Fruit fly (Drosophila melanogaster) whole organism, embryonic: ENCODE measurements around the gene CG6972.

Experiments used
- Adf1 ChIP-seq: fragments of 200-800 bp; sonication (Bioruptor generic); IDR thresholded peaks from 2 replicates; pipeline ENCODE4 v1.3.6; 2022; ENCODE audit warnings: missing biosample characterization, missing genetic modification characterization
- CG1024 ChIP-seq: fragments of 200-800 bp; sonication (Bioruptor generic); IDR thresholded peaks from 2 replicates; pipeline ENCODE4 v1.3.6; 2022; ENCODE audit warnings: missing biosample characterization, missing genetic modification characterization
- CG10565 ChIP-seq: fragments of 200-800 bp; sonication (Bioruptor generic); optimal IDR thresholded peaks from 3 replicates; lab custom pipeline; 2016; ENCODE audit warnings: missing biosample characterization, mild to moderate bottlenecking, missing genetic modification characterization
- CG12219 ChIP-seq: fragments of 200-800 bp; sonication (Bioruptor generic); optimal IDR thresholded peaks from 3 replicates; lab custom pipeline; 2018; ENCODE audit warnings: missing biosample characterization, mild to moderate bottlenecking, missing genetic modification characterization
- CG12236 ChIP-seq: fragments of 200-800 bp; sonication (Bioruptor generic); optimal IDR thresholded peaks from 2 replicates; lab custom pipeline; 2016; ENCODE audit warnings: missing biosample characterization, missing genetic modification characterization
- CG12299 ChIP-seq: fragments of 200-800 bp; sonication (Bioruptor generic); optimal IDR thresholded peaks from 2 replicates; lab custom pipeline; 2018; ENCODE audit warnings: missing biosample characterization, mild to moderate bottlenecking, missing genetic modification characterization
- CG17829 ChIP-seq: fragments of 200-800 bp; optimal IDR thresholded peaks from 2 replicates; lab custom pipeline; 2019; ENCODE audit warnings: missing biosample characterization, mild to moderate bottlenecking, missing genetic modification characterization, moderate library complexity
- CG18262 ChIP-seq: fragments of 200-800 bp; optimal IDR thresholded peaks from 3 replicates; lab custom pipeline; 2019; ENCODE audit warnings: missing biosample characterization, mild to moderate bottlenecking, missing genetic modification characterization, moderate library complexity
- CG18476 ChIP-seq: fragments of 200-800 bp; sonication (Bioruptor generic); optimal IDR thresholded peaks from 2 replicates; lab custom pipeline; 2016; ENCODE audit warnings: missing biosample characterization, mild to moderate bottlenecking, missing genetic modification characterization
- CG32532 ChIP-seq: fragments of 200-800 bp; sonication (Bioruptor generic); IDR thresholded peaks from 2 replicates; pipeline ENCODE4 v1.3.6; 2022; ENCODE audit warnings: missing biosample characterization, missing genetic modification characterization
- CG7987 ChIP-seq: fragments of 200-800 bp; sonication (Bioruptor generic); optimal IDR thresholded peaks from 2 replicates; lab custom pipeline; 2018; ENCODE audit warnings: missing biosample characterization, mild to moderate bottlenecking, missing genetic modification characterization, moderate library complexity
- CG8290 ChIP-seq, 3 experiments: fragments of 200-800 bp; sonication (Bioruptor generic); optimal IDR thresholded peaks; 2 replicates each; lab custom pipeline; 2016 to 2019; ENCODE audit warnings: missing biosample characterization in 3 of 3, missing genetic modification characterization in 3 of 3, mild to moderate bottlenecking in 2 of 3, moderate library complexity in 1 of 3
- CG8765 ChIP-seq: fragments of 200-800 bp; sonication (Bioruptor generic); IDR thresholded peaks from 2 replicates; pipeline ENCODE4 v1.3.6; 2022; ENCODE audit warnings: missing biosample characterization, missing genetic modification characterization
- CG9609 ChIP-seq: fragments of 200-800 bp; sonication (Bioruptor generic); optimal IDR thresholded peaks from 3 replicates; lab custom pipeline; 2016; ENCODE audit warnings: missing biosample characterization, missing genetic modification characterization
- D ChIP-seq, 2 experiments: fragments of 200-800 bp in 1 of 2; fragments of >200 bp in 1 of 2; sonication (Bioruptor generic) in 1 of 2; optimal IDR thresholded peaks; 2 replicates in 1 of 2; 3 replicates in 1 of 2; lab custom pipeline; 2017; ENCODE audit warnings: mild to moderate bottlenecking in 1 of 2, missing biosample characterization in 1 of 2, missing genetic modification characterization in 1 of 2, missing genetic modification reagents in 1 of 2
- HLH54F ChIP-seq: fragments of 200-800 bp; sonication (Bioruptor generic); optimal IDR thresholded peaks from 3 replicates; lab custom pipeline; 2016; ENCODE audit warnings: missing biosample characterization, missing genetic modification characterization
- Hand ChIP-seq: fragments of 200-800 bp; sonication (Bioruptor generic); optimal IDR thresholded peaks from 2 replicates; lab custom pipeline; 2017; ENCODE audit warnings: mild to moderate bottlenecking, missing biosample characterization, missing genetic modification reagents, missing genetic modification characterization
- Hsf ChIP-seq: fragments of 200-800 bp; sonication (Bioruptor generic); optimal IDR thresholded peaks from 3 replicates; lab custom pipeline; 2016; ENCODE audit warnings: missing biosample characterization, missing genetic modification characterization
- Jarid2 ChIP-seq: fragments of 200-800 bp; sonication (Bioruptor generic); optimal IDR thresholded peaks from 3 replicates; lab custom pipeline; 2017; ENCODE audit warnings: mild to moderate bottlenecking, missing biosample characterization, missing genetic modification reagents, missing genetic modification characterization
- MBD-R2 ChIP-seq: fragments of 200-800 bp; sonication (Bioruptor generic); IDR thresholded peaks from 2 replicates; pipeline ENCODE4 v1.3.6; 2022; ENCODE audit warnings: missing biosample characterization, missing genetic modification characterization
- NK7.1 ChIP-seq: fragments of 200-800 bp; sonication (Bioruptor generic); optimal IDR thresholded peaks from 3 replicates; lab custom pipeline; 2016; ENCODE audit warnings: missing biosample characterization, missing genetic modification characterization
- Oli ChIP-seq: fragments of 200-800 bp; sonication (Bioruptor generic); optimal IDR thresholded peaks from 2 replicates; lab custom pipeline; 2018; ENCODE audit warnings: missing biosample characterization, mild to moderate bottlenecking, missing genetic modification characterization, moderate library complexity
- PHDP ChIP-seq: fragments of 200-800 bp; sonication (Bioruptor generic); optimal IDR thresholded peaks from 3 replicates; lab custom pipeline; 2018; ENCODE audit warnings: missing biosample characterization, mild to moderate bottlenecking, missing genetic modification characterization, moderate library complexity
- Pdp1 ChIP-seq, 2 experiments: fragments of 200-800 bp; sonication (Bioruptor generic); optimal IDR thresholded peaks; 3 replicates each; lab custom pipeline; 2016; ENCODE audit warnings: missing biosample characterization in 2 of 2, missing genetic modification characterization in 2 of 2, mild to moderate bottlenecking in 1 of 2, moderate library complexity in 1 of 2
- Ssrp ChIP-seq: fragments of 200-800 bp; sonication (Bioruptor generic); optimal IDR thresholded peaks from 2 replicates; lab custom pipeline; 2018; ENCODE audit warnings: missing biosample characterization, mild to moderate bottlenecking, missing genetic modification characterization, moderate library complexity
- YL-1 ChIP-seq: fragments of 200-800 bp; sonication (Bioruptor generic); optimal IDR thresholded peaks from 3 replicates; lab custom pipeline; 2017; ENCODE audit warnings: missing biosample characterization, mild to moderate bottlenecking, missing genetic modification characterization
- ase ChIP-seq: fragments of 200-800 bp; sonication (Bioruptor generic); IDR thresholded peaks from 3 replicates; pipeline ENCODE4 v1.3.6; 2022; ENCODE audit warnings: missing biosample characterization, missing genetic modification characterization
- crc ChIP-seq: fragments of 200-800 bp; sonication (Bioruptor generic); optimal IDR thresholded peaks from 2 replicates; lab custom pipeline; 2016; ENCODE audit warnings: missing biosample characterization, missing genetic modification characterization
- crol ChIP-seq: fragments of 200-800 bp; sonication (Bioruptor generic); IDR thresholded peaks from 2 replicates; pipeline ENCODE4 v1.3.6; 2022; ENCODE audit warnings: missing biosample characterization, missing genetic modification characterization
- dan ChIP-seq: fragments of 200-800 bp; sonication (Bioruptor generic); IDR thresholded peaks from 2 replicates; pipeline ENCODE4 v1.3.6; 2022; ENCODE audit warnings: missing biosample characterization, missing genetic modification characterization
- fd64A ChIP-seq: fragments of 200-800 bp; sonication (Bioruptor generic); optimal IDR thresholded peaks from 3 replicates; lab custom pipeline; 2018; ENCODE audit warnings: missing biosample characterization, mild to moderate bottlenecking, missing genetic modification characterization
- gcm ChIP-seq: fragments of 200-800 bp; sonication (Bioruptor generic); optimal IDR thresholded peaks from 2 replicates; lab custom pipeline; 2019; ENCODE audit warnings: missing biosample characterization, mild to moderate bottlenecking, missing genetic modification characterization, moderate library complexity
- gro ChIP-seq: fragments of 200-800 bp; sonication (Bioruptor generic); optimal IDR thresholded peaks from 2 replicates; lab custom pipeline; 2016; ENCODE audit warnings: missing biosample characterization, missing genetic modification characterization
- hbn ChIP-seq: fragments of 200-800 bp; sonication (Bioruptor generic); IDR thresholded peaks from 2 replicates; pipeline ENCODE4 v1.3.6; 2022; ENCODE audit warnings: missing biosample characterization, missing genetic modification characterization; ENCODE audit not compliant: partially characterized antibody
- hkb ChIP-seq, 2 experiments: fragments of 200-800 bp in 1 of 2; fragments of >200 bp in 1 of 2; sonication (Bioruptor generic) in 1 of 2; IDR thresholded peaks in 1 of 2; optimal IDR thresholded peaks in 1 of 2; 2 replicates each; pipeline versions ENCODE4 v1.3.6 to Lab custom; 2017 to 2022; ENCODE audit warnings: missing biosample characterization in 1 of 2, missing genetic modification characterization in 1 of 2
- ind ChIP-seq: fragments of 200-800 bp; sonication (Bioruptor generic); optimal IDR thresholded peaks from 3 replicates; lab custom pipeline; 2016; ENCODE audit warnings: missing biosample characterization, missing genetic modification characterization
- kah ChIP-seq: fragments of 200-800 bp; sonication (Bioruptor generic); optimal IDR thresholded peaks from 2 replicates; lab custom pipeline; 2018; ENCODE audit warnings: missing biosample characterization, mild to moderate bottlenecking, missing genetic modification characterization
- knrl ChIP-seq: fragments of 200-800 bp; sonication (Bioruptor generic); IDR thresholded peaks from 3 replicates; pipeline ENCODE4 v1.3.6; 2022; ENCODE audit warnings: missing biosample characterization, missing genetic modification characterization; ENCODE audit not compliant: partially characterized antibody
- lbe ChIP-seq: fragments of 200-800 bp; sonication (Bioruptor generic); optimal IDR thresholded peaks from 2 replicates; lab custom pipeline; 2016; ENCODE audit warnings: missing biosample characterization, mild to moderate bottlenecking, missing genetic modification characterization
- mam ChIP-seq: fragments of 200-800 bp; sonication (Bioruptor generic); optimal IDR thresholded peaks from 3 replicates; lab custom pipeline; 2016; ENCODE audit warnings: missing biosample characterization, missing genetic modification characterization
- mld ChIP-seq: fragments of 200-800 bp; sonication (Bioruptor generic); IDR thresholded peaks from 3 replicates; pipeline ENCODE4 v1.3.6; 2022; ENCODE audit warnings: missing biosample characterization, missing genetic modification characterization; ENCODE audit not compliant: partially characterized antibody
- org-1 ChIP-seq: fragments of 200-800 bp; sonication (Bioruptor generic); optimal IDR thresholded peaks from 2 replicates; lab custom pipeline; 2017; ENCODE audit warnings: missing biosample characterization, missing genetic modification characterization
- pb ChIP-seq: fragments of 200-800 bp; sonication (Bioruptor generic); optimal IDR thresholded peaks from 3 replicates; lab custom pipeline; 2016; ENCODE audit warnings: missing biosample characterization, missing genetic modification characterization
- pzg ChIP-seq: fragments of 200-800 bp; sonication (Bioruptor generic); optimal IDR thresholded peaks from 3 replicates; lab custom pipeline; 2018; ENCODE audit warnings: missing biosample characterization, mild to moderate bottlenecking, missing genetic modification characterization, moderate library complexity
- stc ChIP-seq: fragments of 200-800 bp; sonication (Bioruptor generic); IDR thresholded peaks from 2 replicates; pipeline ENCODE4 v1.3.6; 2022; ENCODE audit warnings: missing biosample characterization, missing genetic modification characterization
- tna ChIP-seq: fragments of 200-800 bp; sonication (Bioruptor generic); IDR thresholded peaks from 2 replicates; pipeline ENCODE4 v1.3.6; 2022; ENCODE audit warnings: missing biosample characterization, missing genetic modification characterization; ENCODE audit not compliant: partially characterized antibody
- unc-4 ChIP-seq: fragments of 200-800 bp; sonication (Bioruptor generic); IDR thresholded peaks from 2 replicates; pipeline ENCODE4 v1.3.6; 2022; ENCODE audit warnings: missing biosample characterization, missing genetic modification characterization; ENCODE audit not compliant: partially characterized antibody
- vnd ChIP-seq: fragments of 200-800 bp; sonication (Bioruptor generic); IDR thresholded peaks from 3 replicates; pipeline ENCODE4 v1.3.6; 2022; ENCODE audit warnings: missing biosample characterization, missing genetic modification characterization; ENCODE audit not compliant: partially characterized antibody

The CG6972 gene

dm6 chr3R:22726771-22727455 is 25.1 kb downstream of the CG6972 start, which contains the start of gene CG45049 (continued):
- TF ChIP-seq gro (GFP tag; lab: Kevin White, UChicago) (no peak), tna (GFP tag; lab: Robert Waterston, UW) (peak; percentile 91), ase (GFP tag; lab: Robert Waterston, UW) (no peak), CG12236 (no peak), Hand (GFP tag; lab: Kevin White, UChicago) (no peak), stc (no peak), fd64A (GFP tag; lab: Kevin White, UChicago) (no peak), org-1 (GFP tag; lab: Kevin White, UChicago) (no peak), mam (GFP tag; lab: Kevin White, UChicago) (peak; percentile 25), Hsf (GFP tag; lab: Kevin White, UChicago) (no peak), crc (GFP tag; lab: Kevin White, UChicago) (no peak), CG8290 (GFP tag; optimal IDR thresholded peaks at IDR 0.05; lab: Kevin White, UChicago) (no peak), CG8290 (tag; optimal IDR thresholded peaks at IDR 0.05; lab: Kevin White, UChicago) (peak in 1 of 2 experiments; percentile 5), NK7.1 (GFP tag; lab: Kevin White, UChicago) (no peak), Adf1 (GFP tag; lab: Robert Waterston, UW) (no peak), CG18476 (GFP tag; lab: Kevin White, UChicago) (no peak), Pdp1 (GFP tag; optimal IDR thresholded peaks at IDR 0.05; lab: Kevin White, UChicago) (peak in 1 of 2 experiments; percentile 12), CG32532 (GFP tag; lab: Robert Waterston, UW) (no peak), HLH54F (GFP tag; lab: Kevin White, UChicago) (no peak), CG12219 (GFP tag; lab: Kevin White, UChicago) (no peak), CG7987 (GFP tag; lab: Kevin White, UChicago) (no peak), Jarid2 (GFP tag; lab: Kevin White, UChicago) (no peak), Ssrp (tag; lab: Kevin White, UChicago) (no peak), CG8765 (GFP tag; lab: Robert Waterston, UW) (no peak), PHDP (tag; lab: Kevin White, UChicago) (no peak), mld (peak; percentile 86; the same call in 2 of the 3 replicates), kah (GFP tag; lab: Kevin White, UChicago) (no peak), hkb (optimal IDR thresholded peaks at IDR 0.05; lab: Kevin White, UChicago) (no peak), hkb (GFP tag; IDR thresholded peaks at IDR 0.05; lab: Robert Waterston, UW) (no peak), YL-1 (no peak), CG10565 (no peak), knrl (GFP tag; lab: Robert Waterston, UW) (peak; percentile 91), Oli (tag; lab: Kevin White, UChicago) (no peak), CG18262 (tag; lab: Kevin White, UChicago) (no peak), pb (GFP tag; lab: Kevin White, UChicago) (no peak), MBD-R2 (GFP tag; lab: Robert Waterston, UW) (0 out of 2 replicates have a peak, but pooled peaks have one; percentile 22), lbe (GFP tag; lab: Kevin White, UChicago) (no peak), unc-4 (GFP tag; lab: Robert Waterston, UW) (peak; percentile 78), ind (GFP tag; lab: Kevin White, UChicago) (no peak), D (optimal IDR thresholded peaks at IDR 0.05; lab: Kevin White, UChicago) (no peak), D (GFP tag; optimal IDR thresholded peaks at IDR 0.05; lab: Kevin White, UChicago) (no peak), pzg (GFP tag; lab: Kevin White, UChicago) (peak; percentile 40), CG12299 (tag; lab: Kevin White, UChicago) (no peak), CG1024 (GFP tag; lab: Robert Waterston, UW) (no peak), hbn (GFP tag; lab: Robert Waterston, UW) (peak; percentile 75), dan (GFP tag; lab: Robert Waterston, UW) (no peak), CG9609 (no peak), vnd (GFP tag; lab: Robert Waterston, UW) (peak; percentile 89), gcm (no peak), CG17829 (tag; lab: Kevin White, UChicago) (no peak), crol (GFP tag; lab: Robert Waterston, UW) (no peak)
